Worm (Caenorhabditis elegans) whole organism, L4 larva: ENCODE results near the gene ckk-1.
A peak's percentile ranks its signal among the peaks of the same experiment; 100 is the strongest.

ENCODE experiments used
- F49E8.2 ChIP-seq: sonication (generic microtip); optimal IDR thresholded peaks from 2 replicates; lab custom pipeline; 2016; ENCODE audit warnings: missing compliant biosample characterization, mild to moderate bottlenecking, missing genetic modification characterization, borderline replicate concordance
- R02D3.7 ChIP-seq: fragments of 150-350 bp; sonication (generic microtip); optimal IDR thresholded peaks from 3 replicates; lab custom pipeline; 2014; ENCODE audit warnings: missing biosample characterization, missing genetic modification characterization
- T20F7.1 ChIP-seq: fragments of 200-800 bp; sonication (Bioruptor generic); optimal IDR thresholded peaks from 2 replicates; lab custom pipeline; 2018; ENCODE audit warnings: mild to moderate bottlenecking, missing genetic modification characterization, missing compliant biosample characterization
- aha-1 ChIP-seq: fragments of 150-350 bp; peaks from one replicate; lab custom pipeline; 2014; ENCODE audit warnings: missing biosample characterization, missing genetic modification characterization
- aly-2 ChIP-seq: sonication (generic microtip); optimal IDR thresholded peaks from 2 replicates; lab custom pipeline; 2018; ENCODE audit warnings: missing biosample characterization, missing genetic modification characterization
- ama-1 ChIP-seq: fragments of 150-350 bp; optimal IDR thresholded peaks from 2 replicates; lab custom pipeline; 2014; ENCODE audit warnings: inconsistent platforms, mixed read lengths
- ceh-44 ChIP-seq: fragments of 200-800 bp; sonication (Bioruptor generic); IDR thresholded peaks from 2 replicates; pipeline ENCODE4 v1.3.6; 2022; ENCODE audit warnings: missing genetic modification reagents, missing genetic modification characterization, missing compliant biosample characterization
- daf-16 ChIP-seq, 3 experiments: sonication (generic microtip); optimal IDR thresholded peaks; 2 replicates each; lab custom pipeline; 2016 to 2017; ENCODE audit warnings: missing genetic modification characterization in 3 of 3, missing genetic modification reagents in 3 of 3, mild to moderate bottlenecking in 2 of 3, missing compliant biosample characterization in 2 of 3, missing biosample characterization in 1 of 3, moderate library complexity in 1 of 3
- daf-8 ChIP-seq: fragments of 200-800 bp; sonication (Bioruptor generic); IDR thresholded peaks from 2 replicates; pipeline ENCODE4 v1.3.6; 2022; ENCODE audit warnings: missing genetic modification characterization, missing compliant biosample characterization
- dmd-8 ChIP-seq: fragments of 200-800 bp; sonication (Bioruptor generic); IDR thresholded peaks from 2 replicates; pipeline ENCODE4 v1.3.6; 2022; ENCODE audit warnings: missing genetic modification characterization, missing compliant biosample characterization
- duxl-1 ChIP-seq: sonication (generic microtip); optimal IDR thresholded peaks from 2 replicates; lab custom pipeline; 2016; ENCODE audit warnings: mild to moderate bottlenecking, missing genetic modification characterization, moderate library complexity, missing compliant biosample characterization; ENCODE audit not compliant: poor library complexity
- hif-1 ChIP-seq, 2 experiments: sonication (generic microtip); optimal IDR thresholded peaks; 2 replicates each; lab custom pipeline; 2016 to 2017; ENCODE audit warnings: missing compliant biosample characterization in 2 of 2, missing genetic modification characterization in 2 of 2, missing genetic modification reagents in 2 of 2, missing genotype in 2 of 2, mild to moderate bottlenecking in 1 of 2
- hlh-11 ChIP-seq: fragments of 200-800 bp; sonication (Bioruptor generic); optimal IDR thresholded peaks from 2 replicates; lab custom pipeline; 2018; ENCODE audit warnings: mild to moderate bottlenecking, missing genetic modification characterization, missing compliant biosample characterization
- lin-1 ChIP-seq: fragments of 200-800 bp; sonication (Bioruptor generic); IDR thresholded peaks from 2 replicates; pipeline ENCODE4 v1.3.6; 2022; ENCODE audit warnings: missing genetic modification reagents, missing genetic modification characterization, missing compliant biosample characterization
- lin-15B ChIP-seq: fragments of 150-350 bp; sonication (generic microtip); optimal IDR thresholded peaks from 3 replicates; lab custom pipeline; 2014; ENCODE audit warnings: missing biosample characterization, missing genetic modification characterization
- lsy-2 ChIP-seq, 2 experiments: fragments of 150-350 bp in 1 of 2; sonication (generic microtip) in 1 of 2; optimal IDR thresholded peaks; 2 replicates each; lab custom pipeline; 2014 to 2017; ENCODE audit warnings: missing biosample characterization in 2 of 2, missing genetic modification characterization in 2 of 2
- mep-1 ChIP-seq: fragments of 150-350 bp; sonication (generic microtip); optimal IDR thresholded peaks from 3 replicates; lab custom pipeline; 2014; ENCODE audit warnings: missing biosample characterization, missing genetic modification characterization
- mes-2 ChIP-seq: sonication (generic microtip); optimal IDR thresholded peaks from 2 replicates; lab custom pipeline; 2016; ENCODE audit warnings: missing genotype, mild to moderate bottlenecking, missing genetic modification characterization, missing compliant biosample characterization; ENCODE audit not compliant: poor library complexity, severe bottlenecking
- mxl-2 ChIP-seq: fragments of 200-800 bp; sonication (Bioruptor generic); conservative IDR thresholded peaks from 2 replicates; pipeline ENCODE4 v1.3.6; 2022; ENCODE audit warnings: missing genetic modification reagents, missing genetic modification characterization, missing compliant biosample characterization
- mxl-3 ChIP-seq: fragments of 200-800 bp; sonication (Bioruptor generic); optimal IDR thresholded peaks from 2 replicates; lab custom pipeline; 2018; ENCODE audit warnings: mild to moderate bottlenecking, missing genetic modification characterization, missing compliant biosample characterization
- nhr-10 ChIP-seq: fragments of 150-350 bp; optimal IDR thresholded peaks from 2 replicates; lab custom pipeline; 2014; ENCODE audit warnings: missing biosample characterization, missing genetic modification characterization
- nhr-28 ChIP-seq: fragments of 150-350 bp; optimal IDR thresholded peaks from 2 replicates; lab custom pipeline; 2014; ENCODE audit warnings: missing biosample characterization, missing genetic modification characterization
- nhr-42 ChIP-seq: fragments of 200-800 bp; sonication (Bioruptor generic); IDR thresholded peaks from 2 replicates; pipeline ENCODE4 v1.3.6; 2022; ENCODE audit warnings: missing genetic modification characterization, missing compliant biosample characterization
- nhr-48 ChIP-seq: sonication (generic microtip); optimal IDR thresholded peaks from 2 replicates; lab custom pipeline; 2016; ENCODE audit warnings: mild to moderate bottlenecking, missing genetic modification characterization, missing compliant biosample characterization
- pha-4 ChIP-seq, 2 experiments: fragments of 150-350 bp in 1 of 2; fragments of 200-800 bp in 1 of 2; sonication (Bioruptor generic) in 1 of 2; IDR thresholded peaks in 1 of 2; optimal IDR thresholded peaks in 1 of 2; 2 replicates each; pipeline versions ENCODE4 v1.3.6 to Lab custom; 2014 to 2022; ENCODE audit warnings: missing genetic modification characterization in 2 of 2, missing genetic modification reagents in 2 of 2, missing biosample characterization in 1 of 2, missing compliant biosample characterization in 1 of 2
- pqm-1 ChIP-seq: sonication (generic microtip); optimal IDR thresholded peaks from 2 replicates; lab custom pipeline; 2017; ENCODE audit warnings: missing biosample characterization, missing genetic modification characterization
- rbr-2 ChIP-seq: sonication (generic microtip); optimal IDR thresholded peaks from 2 replicates; lab custom pipeline; 2016; ENCODE audit warnings: missing genotype, missing genetic modification characterization, missing compliant biosample characterization
- skn-1 ChIP-seq: fragments of 150-350 bp; optimal IDR thresholded peaks from 2 replicates; lab custom pipeline; 2014; ENCODE audit warnings: missing biosample characterization, missing genetic modification characterization
- tra-1 ChIP-seq: fragments of 200-800 bp; sonication (Bioruptor generic); IDR thresholded peaks from 2 replicates; pipeline ENCODE4 v1.3.6; 2022; ENCODE audit warnings: missing genetic modification reagents, missing genetic modification characterization, missing compliant biosample characterization
- zip-11 ChIP-seq: fragments of 200-800 bp; sonication (Bioruptor generic); IDR thresholded peaks from 2 replicates; pipeline ENCODE4 v1.3.6; 2022; ENCODE audit warnings: missing genetic modification characterization, missing compliant biosample characterization
- ztf-7 ChIP-seq: fragments of 150-350 bp; optimal IDR thresholded peaks from 2 replicates; lab custom pipeline; 2014; ENCODE audit warnings: missing biosample characterization, missing genetic modification characterization

ckk-1 gene

ce11 chrIII:5663521-5663920 lies 28.2 kb downstream of the ckk-1 start (continued):
- TF ChIP-seq hif-1 (tag; optimal IDR thresholded peaks at IDR 0.05; lab: Kevin White, UChicago) (no peak), nhr-42 (GFP tag; lab: Robert Waterston, UW) (no peak), zip-11 (GFP tag; lab: Robert Waterston, UW) (no peak), F49E8.2 (tag; lab: Kevin White, UChicago) (peak; percentile 85), R02D3.7 (tag; lab: Kevin White, UChicago) (no peak)

- TF ChIP-seq nhr-48 (tag; lab: Kevin White, UChicago) = no peak
- peak; percentile 53 for TF ChIP-seq pqm-1 (tag; lab: Kevin White, UChicago)
- TF ChIP-seq mxl-3 (GFP tag; lab: Kevin White, UChicago) = no peak
- TF ChIP-seq duxl-1 = no peak
- TF ChIP-seq tra-1 (GFP tag; lab: Robert Waterston, UW) = no peak
- TF ChIP-seq aha-1 (tag; lab: Kevin White, UChicago) = peak; percentile 42
- no peak for TF ChIP-seq hlh-11
Measured at ce11 chrIII:5663933-5664332, 28.7 kb downstream of the ckk-1 start, which contains the start of gene par-3. Gene par-3 (plus strand): TSS chrIII:5664233.

- TF ChIP-seq nhr-28 = peak; percentile 31
- no peak for TF ChIP-seq mxl-2 (GFP tag; lab: Robert Waterston, UW)
- TF ChIP-seq pqm-1 (tag; lab: Kevin White, UChicago) = peak; percentile 1
- no peak for TF ChIP-seq nhr-10 (tag; lab: Kevin White, UChicago)
- no peak for TF ChIP-seq ceh-44 (GFP tag; lab: Robert Waterston, UW)
- TF ChIP-seq ztf-7 (tag; lab: Kevin White, UChicago) = no peak
- no peak for TF ChIP-seq hlh-11
- no peak for TF ChIP-seq daf-8 (GFP tag; lab: Robert Waterston, UW)
- TF ChIP-seq mes-2 (tag; lab: Kevin White, UChicago) = peak; percentile 13
- TF ChIP-seq lin-15B (tag; lab: Kevin White, UChicago) = no peak
- TF ChIP-seq lin-1 (GFP tag; lab: Robert Waterston, UW) = no peak
Measured at ce11 chrIII:5665278-5665677, 30.0 kb downstream of the ckk-1 start.

- TF ChIP-seq mxl-3 (GFP tag; lab: Kevin White, UChicago) (no peak), daf-8 (GFP tag; lab: Robert Waterston, UW) (no peak), aly-2 (no peak), dmd-8 (no peak)
Measured at ce11 chrIII:5665710-5666109, 30.4 kb downstream of the ckk-1 start.

- TF ChIP-seq daf-16 (GFP tag; optimal IDR thresholded peaks at IDR 0.05; lab: Kevin White, UChicago) (no peak), daf-16 (tag; optimal IDR thresholded peaks at IDR 0.05; lab: Kevin White, UChicago) (peak; percentile 19), skn-1 (tag; lab: Kevin White, UChicago) (no peak), rbr-2 (tag; lab: Kevin White, UChicago) (peak; percentile 8), pha-4 (GFP tag; IDR thresholded peaks at IDR 0.05; lab: Robert Waterston, UW) (no peak), pha-4 (tag; optimal IDR thresholded peaks at IDR 0.05; lab: Kevin White, UChicago) (peak; percentile 31), hlh-11 (peak; percentile 15), mep-1 (tag; lab: Kevin White, UChicago) (peak; percentile 28), lsy-2 (tag; optimal IDR thresholded peaks at IDR 0.05; lab: Kevin White, UChicago) (peak in 1 of 2 experiments; percentile 38), mes-2 (tag; lab: Kevin White, UChicago) (peak; percentile 6), ama-1 (lab: Kevin White, UChicago) (no peak), nhr-28 (peak; percentile 21), T20F7.1 (no peak)
Measured at ce11 chrIII:5667952-5668489, 32.7 kb downstream of the ckk-1 start.
